Fruit fly (Drosophila melanogaster): ENCODE results near the gene Npl4.
A peak's percentile ranks its signal among the peaks of the same experiment; 100 is the strongest.

The Npl4 gene

dm6 chr3R:25623800-25624791 is at the start of gene Npl4 (continued):
- TF ChIP-seq CG18476 (GFP tag; optimal IDR thresholded peaks at IDR 0.05), result no peak
- no peak for TF ChIP-seq Lim3 (GFP tag; IDR thresholded peaks at IDR 0.05)
- TF ChIP-seq NK7.1 (GFP tag; optimal IDR thresholded peaks at IDR 0.05), result no peak
- no peak for TF ChIP-seq dati (GFP tag; IDR thresholded peaks at IDR 0.05)
- TF ChIP-seq CG3726 (GFP tag; IDR thresholded peaks at IDR 0.05), result no peak
- TF ChIP-seq sd (tag; optimal IDR thresholded peaks at IDR 0.05), result no peak
- TF ChIP-seq zen2 (GFP tag; IDR thresholded peaks at IDR 0.05; ENCODE audit: partially characterized antibody), result peak; percentile 96
- TF ChIP-seq Hmx (GFP tag; optimal IDR thresholded peaks at IDR 0.05), result no peak
- TF ChIP-seq Vsx1 (GFP tag; optimal IDR thresholded peaks at IDR 0.05), result no peak
- no peak for TF ChIP-seq CG10209 (GFP tag; optimal IDR thresholded peaks at IDR 0.05)
- no peak for TF ChIP-seq CG11085 (GFP tag; IDR thresholded peaks at IDR 0.05)
- TF ChIP-seq CG3163 (GFP tag; optimal IDR thresholded peaks at IDR 0.05), result no peak
- TF ChIP-seq CG7963 (GFP tag; IDR thresholded peaks at IDR 0.05; ENCODE audit: partially characterized antibody), result peak; percentile 97
- TF ChIP-seq Eip74EF (GFP tag; optimal IDR thresholded peaks at IDR 0.05), result no peak
- TF ChIP-seq Sox102F (GFP tag; optimal IDR thresholded peaks at IDR 0.05), result peak; percentile 26
- TF ChIP-seq corto (GFP tag; optimal IDR thresholded peaks at IDR 0.05), result no peak
- no peak for TF ChIP-seq Aef1 (GFP tag; IDR thresholded peaks at IDR 0.05)
- no peak for TF ChIP-seq CHES-1-like (GFP tag; optimal IDR thresholded peaks at IDR 0.05)
- TF ChIP-seq Ptx1 (GFP tag; IDR thresholded peaks at IDR 0.05), result peak; percentile 38; the same call in 1 of the 2 replicates
- TF ChIP-seq CG10147 (GFP tag; optimal IDR thresholded peaks at IDR 0.05), result no peak
- no peak for TF ChIP-seq bab2 (GFP tag; optimal IDR thresholded peaks at IDR 0.05)
- TF ChIP-seq ems (GFP tag; optimal IDR thresholded peaks at IDR 0.05), result no peak
- no peak for TF ChIP-seq CG12744 (GFP tag; optimal IDR thresholded peaks at IDR 0.05)
- no peak for TF ChIP-seq CG15479 (GFP tag; optimal IDR thresholded peaks at IDR 0.05)
- TF ChIP-seq CG12299 (tag; optimal IDR thresholded peaks at IDR 0.05), result no peak
- TF ChIP-seq H15 (GFP tag; IDR thresholded peaks at IDR 0.05), result no peak
- TF ChIP-seq CG13624 (GFP tag; optimal IDR thresholded peaks at IDR 0.05), result no peak
- no peak for TF ChIP-seq CG33213 (GFP tag; optimal IDR thresholded peaks at IDR 0.05)
- no peak for TF ChIP-seq CG8478 (optimal IDR thresholded peaks at IDR 0.05)
- no peak for TF ChIP-seq CG1603 (tag; optimal IDR thresholded peaks at IDR 0.05)
- peak; percentile 15 for TF ChIP-seq CTCF (GFP tag; optimal IDR thresholded peaks at IDR 0.05)
- TF ChIP-seq CG17385 (GFP tag; optimal IDR thresholded peaks at IDR 0.05), result peak; percentile 2
- no peak for TF ChIP-seq CG18619 (GFP tag; optimal IDR thresholded peaks at IDR 0.05)
- TF ChIP-seq CG10274 (GFP tag; optimal IDR thresholded peaks at IDR 0.05), result no peak
- no peak for TF ChIP-seq Six4 (GFP tag; optimal IDR thresholded peaks at IDR 0.05)
- TF ChIP-seq Dfd (GFP tag; optimal IDR thresholded peaks at IDR 0.05), result no peak
- no peak for TF ChIP-seq CG5180 (GFP tag; optimal IDR thresholded peaks at IDR 0.05)
- TF ChIP-seq eve (GFP tag; optimal IDR thresholded peaks at IDR 0.05), result no peak
- TF ChIP-seq CG4360 (GFP tag; IDR thresholded peaks at IDR 0.05), result peak; percentile 75
- no peak for TF ChIP-seq CG16779 (GFP tag; IDR thresholded peaks at IDR 0.05)
- TF ChIP-seq Side (GFP tag; optimal IDR thresholded peaks at IDR 0.05), result no peak
- no peak for TF ChIP-seq insv (GFP tag; optimal IDR thresholded peaks at IDR 0.05)
- TF ChIP-seq CG7372 (GFP tag; IDR thresholded peaks at IDR 0.05), result no peak
- TF ChIP-seq Hmr (GFP tag; optimal IDR thresholded peaks at IDR 0.05), result peak; percentile 11
- TF ChIP-seq Dbx (GFP tag; IDR thresholded peaks at IDR 0.05), result no peak
- TF ChIP-seq Med (GFP tag), result no peak
- no peak for TF ChIP-seq odd (GFP tag; optimal IDR thresholded peaks at IDR 0.05)
- no peak for TF ChIP-seq Sox100B (GFP tag; optimal IDR thresholded peaks at IDR 0.05)
- no peak for TF ChIP-seq repo (GFP tag; optimal IDR thresholded peaks at IDR 0.05)
- TF ChIP-seq HmgD (GFP tag; optimal IDR thresholded peaks at IDR 0.05), result no peak
